Worm (Caenorhabditis elegans) whole organism, late embryonic: Measurements from ENCODE around the gene T19D12.4.

Source experiments
- C08G9.2 ChIP-seq: sonication (generic microtip); optimal IDR thresholded peaks from 2 replicates; lab custom pipeline; 2016; ENCODE audit warnings: mild to moderate bottlenecking, missing genetic modification characterization, moderate library complexity, missing compliant biosample characterization
- C38D4.7 ChIP-seq: fragments of 200-800 bp; sonication (Bioruptor generic); optimal IDR thresholded peaks from 2 replicates; lab custom pipeline; 2018; ENCODE audit warnings: mild to moderate bottlenecking, missing genetic modification characterization, moderate library complexity, missing compliant biosample characterization
- T23F11.4 ChIP-seq: fragments of 200-800 bp; sonication (Bioruptor generic); optimal IDR thresholded peaks from 2 replicates; lab custom pipeline; 2018; ENCODE audit warnings: mild to moderate bottlenecking, missing genetic modification characterization, missing compliant biosample characterization
- Y22D7AL.16 ChIP-seq: sonication (generic microtip); optimal IDR thresholded peaks from 2 replicates; lab custom pipeline; 2016; ENCODE audit warnings: missing genetic modification characterization, missing compliant biosample characterization
- ceh-14 ChIP-seq: sonication (generic microtip); optimal IDR thresholded peaks from 2 replicates; lab custom pipeline; 2016; ENCODE audit warnings: missing genotype, missing genetic modification characterization, missing compliant biosample characterization
- ceh-19 ChIP-seq: fragments of 200-800 bp; sonication (Bioruptor generic); optimal IDR thresholded peaks from 2 replicates; lab custom pipeline; 2018; ENCODE audit warnings: mild to moderate bottlenecking, missing genetic modification characterization, missing compliant biosample characterization
- ceh-2 ChIP-seq: sonication (generic microtip); optimal IDR thresholded peaks from 2 replicates; lab custom pipeline; 2016; ENCODE audit warnings: missing genotype, missing genetic modification characterization, missing compliant biosample characterization
- ceh-22 ChIP-seq: sonication (generic microtip); optimal IDR thresholded peaks from 2 replicates; lab custom pipeline; 2017; ENCODE audit warnings: missing biosample characterization, missing genetic modification characterization
- ceh-24 ChIP-seq: sonication (generic microtip); optimal IDR thresholded peaks from 2 replicates; lab custom pipeline; 2016; ENCODE audit warnings: mild to moderate bottlenecking, missing genetic modification characterization, missing compliant biosample characterization
- ceh-48 ChIP-seq: sonication (generic microtip); optimal IDR thresholded peaks from 2 replicates; lab custom pipeline; 2016; ENCODE audit warnings: missing genetic modification characterization, inconsistent platforms, missing compliant biosample characterization
- ceh-6 ChIP-seq: fragments of 200-800 bp; sonication (Bioruptor generic); optimal IDR thresholded peaks from 2 replicates; lab custom pipeline; 2018; ENCODE audit warnings: mild to moderate bottlenecking, missing genetic modification characterization, missing compliant biosample characterization
- ceh-9 ChIP-seq: sonication (generic microtip); optimal IDR thresholded peaks from 2 replicates; lab custom pipeline; 2016; ENCODE audit warnings: mild to moderate bottlenecking, missing genetic modification characterization, inconsistent platforms, missing compliant biosample characterization
- dmd-4 ChIP-seq: sonication (generic microtip); optimal IDR thresholded peaks from 2 replicates; lab custom pipeline; 2016; ENCODE audit warnings: borderline replicate concordance, missing genetic modification characterization, missing compliant biosample characterization
- dve-1 ChIP-seq: sonication (generic microtip); optimal IDR thresholded peaks from 2 replicates; lab custom pipeline; 2017; ENCODE audit warnings: antibody characterized with exemption, mild to moderate bottlenecking, missing genetic modification characterization, missing compliant biosample characterization
- elt-2 ChIP-seq: sonication (generic microtip); optimal IDR thresholded peaks from 2 replicates; lab custom pipeline; 2016; ENCODE audit warnings: missing genetic modification reagents, missing genetic modification characterization, missing compliant biosample characterization
- ets-4 ChIP-seq: sonication (generic microtip); optimal IDR thresholded peaks from 2 replicates; lab custom pipeline; 2016; ENCODE audit warnings: missing genetic modification characterization, missing compliant biosample characterization
- eyg-1 ChIP-seq: sonication (generic microtip); optimal IDR thresholded peaks from 2 replicates; lab custom pipeline; 2016; ENCODE audit warnings: missing genotype, missing genetic modification characterization, missing compliant biosample characterization
- hlh-13 ChIP-seq: fragments of 200-800 bp; sonication (Bioruptor generic); optimal IDR thresholded peaks from 2 replicates; lab custom pipeline; 2018; ENCODE audit warnings: mild to moderate bottlenecking, missing genetic modification characterization, missing compliant biosample characterization
- hlh-15 ChIP-seq: sonication (generic microtip); optimal IDR thresholded peaks from 2 replicates; lab custom pipeline; 2016; ENCODE audit warnings: missing genetic modification characterization, missing compliant biosample characterization
- hlh-30 ChIP-seq: sonication (generic microtip); optimal IDR thresholded peaks from 2 replicates; lab custom pipeline; 2017; ENCODE audit warnings: antibody characterized with exemption, missing genetic modification characterization, missing compliant biosample characterization; ENCODE audit not compliant: insufficient read depth
- hlh-8 ChIP-seq: sonication (generic microtip); optimal IDR thresholded peaks from 2 replicates; lab custom pipeline; 2016; ENCODE audit warnings: missing genotype, missing genetic modification characterization, missing compliant biosample characterization
- lin-11 ChIP-seq: fragments of 200-800 bp; sonication (Bioruptor generic); optimal IDR thresholded peaks from 2 replicates; lab custom pipeline; 2018; ENCODE audit warnings: mild to moderate bottlenecking, missing genetic modification characterization, missing compliant biosample characterization
- madf-2 ChIP-seq: sonication (generic microtip); optimal IDR thresholded peaks from 2 replicates; lab custom pipeline; 2017; ENCODE audit warnings: missing genetic modification characterization, missing compliant biosample characterization
- mec-3 ChIP-seq: sonication (generic microtip); optimal IDR thresholded peaks from 2 replicates; lab custom pipeline; 2016; ENCODE audit warnings: borderline replicate concordance, missing genetic modification characterization, missing compliant biosample characterization
- nfya-1 ChIP-seq: sonication (generic microtip); optimal IDR thresholded peaks from 2 replicates; lab custom pipeline; 2017; ENCODE audit warnings: missing genetic modification characterization, mild to moderate bottlenecking, missing compliant biosample characterization, antibody characterized with exemption, moderate library complexity
- nhr-232 ChIP-seq: sonication (generic microtip); optimal IDR thresholded peaks from 2 replicates; lab custom pipeline; 2016; ENCODE audit warnings: missing genetic modification characterization, missing compliant biosample characterization
- pag-3 ChIP-seq: sonication (generic microtip); optimal IDR thresholded peaks from 2 replicates; lab custom pipeline; 2016; ENCODE audit warnings: missing compliant biosample characterization, missing genetic modification characterization, borderline replicate concordance
- pax-1 ChIP-seq: fragments of 150-350 bp; optimal IDR thresholded peaks from 2 replicates; lab custom pipeline; 2014; ENCODE audit warnings: missing biosample characterization, missing genetic modification characterization
- pha-2 ChIP-seq: sonication (generic microtip); optimal IDR thresholded peaks from 2 replicates; lab custom pipeline; 2017; ENCODE audit warnings: mild to moderate bottlenecking, missing genetic modification characterization, missing compliant biosample characterization
- sox-4 ChIP-seq: sonication (generic microtip); optimal IDR thresholded peaks from 2 replicates; lab custom pipeline; 2017; ENCODE audit warnings: mild to moderate bottlenecking, missing genetic modification characterization, inconsistent platforms, missing compliant biosample characterization
- syd-9 ChIP-seq: sonication (generic microtip); optimal IDR thresholded peaks from 2 replicates; lab custom pipeline; 2016; ENCODE audit warnings: mild to moderate bottlenecking, missing genetic modification characterization, moderate library complexity, missing compliant biosample characterization
- tbx-2 ChIP-seq: sonication (generic microtip); optimal IDR thresholded peaks from 2 replicates; lab custom pipeline; 2016; ENCODE audit warnings: missing genetic modification characterization, missing compliant biosample characterization
- tbx-7 ChIP-seq: sonication (generic microtip); optimal IDR thresholded peaks from 2 replicates; lab custom pipeline; 2016; ENCODE audit warnings: missing genotype, missing genetic modification characterization, missing compliant biosample characterization
- unc-55 ChIP-seq: sonication (generic microtip); optimal IDR thresholded peaks from 2 replicates; lab custom pipeline; 2017; ENCODE audit warnings: missing biosample characterization, missing genetic modification reagents, missing genetic modification characterization
- zip-5 ChIP-seq: sonication (generic microtip); optimal IDR thresholded peaks from 2 replicates; lab custom pipeline; 2016; ENCODE audit warnings: missing genetic modification characterization, missing compliant biosample characterization

T19D12.4 gene

DNA sequence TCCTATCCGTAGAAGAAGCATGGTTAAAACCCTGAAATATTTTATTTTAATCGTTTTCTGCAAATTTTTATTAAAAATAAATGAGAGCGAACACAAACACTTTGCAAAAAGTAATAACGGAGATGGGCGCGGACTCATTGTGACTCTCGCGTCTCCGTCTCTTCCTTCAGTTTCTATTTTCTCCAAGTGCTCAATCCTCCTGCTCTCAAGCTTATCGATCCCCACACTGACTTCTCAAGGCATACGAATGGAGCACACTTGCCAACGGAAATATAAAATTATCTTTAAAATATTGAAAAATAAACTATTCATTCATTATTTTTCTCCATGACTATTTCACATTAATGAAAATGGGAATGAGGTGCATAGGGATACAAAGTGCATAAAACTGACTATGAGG is 32.9 kb upstream of the T19D12.4 start, which contains the start of gene dnj-8:
Gene dnj-8 (minus strand): TSS at position 31 of the 400 bp plus-strand sequence.
- no peak for TF ChIP-seq pax-1
- no peak for TF ChIP-seq elt-2 (tag; lab: Kevin White, UChicago)
- peak; percentile 41 for TF ChIP-seq nfya-1 (tag; lab: Kevin White, UChicago)
- TF ChIP-seq ceh-48 (tag; lab: Kevin White, UChicago): peak; percentile 65
- no peak for TF ChIP-seq ets-4
- no peak for TF ChIP-seq hlh-15 (tag; lab: Kevin White, UChicago)
- TF ChIP-seq ceh-14 (tag; lab: Kevin White, UChicago): no peak
- TF ChIP-seq syd-9 (tag; lab: Kevin White, UChicago): no peak
- TF ChIP-seq pha-2 (tag; lab: Kevin White, UChicago): no peak
- no peak for TF ChIP-seq pag-3 (tag; lab: Kevin White, UChicago)
- no peak for TF ChIP-seq ceh-9
- TF ChIP-seq ceh-24: no peak
- TF ChIP-seq dve-1 (tag; lab: Kevin White, UChicago): no peak

DNA sequence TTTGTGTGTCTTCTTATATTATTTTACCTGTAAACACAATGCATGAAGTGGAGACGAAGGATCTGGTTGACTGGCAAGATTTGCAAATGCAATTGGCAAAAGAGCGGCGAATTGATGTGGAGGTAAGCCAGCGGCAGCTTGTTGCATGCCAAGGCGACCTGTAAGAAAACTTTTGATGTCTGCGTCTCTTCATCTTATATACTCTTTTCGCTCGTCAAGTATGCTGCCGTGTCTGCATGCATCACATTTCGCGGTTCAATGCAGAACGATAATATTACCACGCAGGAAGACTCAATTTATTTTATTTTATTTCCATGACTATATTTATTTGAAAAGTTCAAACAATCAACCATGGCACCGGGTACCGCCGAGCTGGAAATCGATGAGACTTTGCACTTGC is 29.9 kb upstream of the T19D12.4 start, which contains the start of gene vps-33.2:
Gene vps-33.2 (plus strand): TSS at position 244 of the 400 bp plus-strand sequence.
- TF ChIP-seq ceh-19 (GFP tag; lab: Kevin White, UChicago) (no peak), T23F11.4 (no peak), tbx-2 (tag; lab: Kevin White, UChicago) (no peak), nfya-1 (tag; lab: Kevin White, UChicago) (peak; percentile 34)
- TF ChIP-seq, all 69 proteins: peak for 1

DNA sequence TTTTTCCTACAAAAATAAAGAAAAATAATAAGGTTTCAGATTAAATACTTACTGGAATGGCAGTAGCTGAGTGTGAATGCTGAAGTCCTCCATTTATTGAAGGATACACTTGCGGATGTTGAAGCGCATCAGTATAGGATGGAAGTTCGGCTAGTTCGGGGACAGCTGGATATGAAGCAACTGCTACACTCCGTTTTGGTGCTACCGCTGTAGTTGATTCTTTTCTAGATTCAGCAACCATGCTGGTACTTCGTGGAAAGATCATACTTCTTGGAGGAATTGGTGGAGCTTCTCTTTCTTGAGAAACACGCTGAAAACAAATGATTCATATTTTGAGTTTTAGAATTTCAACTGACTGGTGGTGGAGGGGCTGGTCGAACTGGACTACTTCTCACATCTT is 22.3 kb upstream of the T19D12.4 start:
- TF ChIP-seq C38D4.7 (GFP tag; lab: Kevin White, UChicago) (no peak), hlh-8 (tag; lab: Kevin White, UChicago) (no peak), dmd-4 (tag; lab: Kevin White, UChicago) (no peak), lin-11 (tag; lab: Kevin White, UChicago) (no peak)

DNA sequence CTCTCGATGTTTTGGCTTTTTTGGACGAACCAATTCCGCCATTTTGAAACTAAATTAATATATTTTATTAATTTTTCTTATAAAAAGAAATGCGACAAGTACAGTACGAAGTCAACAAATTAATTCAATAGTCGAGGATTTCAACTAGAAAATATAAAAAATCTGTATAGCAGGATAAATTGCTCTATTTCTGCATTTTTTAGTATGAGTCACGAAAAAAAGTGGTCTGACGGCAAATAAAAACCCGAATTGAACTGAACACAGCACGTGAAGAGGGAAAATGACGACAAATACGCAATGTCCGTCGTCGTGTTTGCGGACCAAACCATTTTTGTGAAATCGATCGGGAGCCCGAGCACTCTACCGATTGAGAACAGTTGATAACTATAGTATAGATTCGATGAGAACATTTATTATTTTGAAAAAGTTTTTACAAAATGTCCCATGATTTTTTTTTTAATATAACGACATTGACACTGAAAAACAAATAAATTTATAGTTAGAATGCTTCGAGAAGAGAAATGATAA is 21.5 kb upstream of the T19D12.4 start, which contains the start of gene epg-5:
Gene epg-5 (minus strand): TSS at position 51 of the 528 bp plus-strand sequence.
- no peak for TF ChIP-seq mec-3
- TF ChIP-seq ceh-48 (tag; lab: Kevin White, UChicago): peak; percentile 38
- no peak for TF ChIP-seq lin-11 (tag; lab: Kevin White, UChicago)
- TF ChIP-seq hlh-30 (tag; lab: Kevin White, UChicago): peak; percentile 37

DNA sequence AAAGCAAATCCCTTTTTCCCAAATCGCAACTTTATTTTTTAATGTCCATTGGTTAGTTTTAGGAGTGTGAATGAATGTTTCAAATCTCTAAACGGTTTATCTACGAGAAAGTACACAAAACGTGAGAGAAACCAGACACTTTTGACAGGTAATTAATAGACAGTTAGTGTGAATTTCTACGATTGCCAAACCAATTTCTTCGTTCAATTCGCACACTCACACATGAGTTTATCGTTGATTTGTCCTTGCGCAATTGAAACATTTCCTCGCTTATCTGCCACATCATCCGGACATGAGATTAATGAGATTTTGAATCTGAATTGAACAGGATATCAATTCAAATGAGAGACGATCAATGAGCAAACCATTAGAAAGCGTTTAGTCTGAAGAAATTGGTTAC is 20.6 kb upstream of the T19D12.4 start:
- no peak for TF ChIP-seq zip-5
- TF ChIP-seq ceh-6 (GFP tag; lab: Kevin White, UChicago): no peak
- TF ChIP-seq ceh-9: no peak
- TF ChIP-seq tbx-7 (tag; lab: Kevin White, UChicago): no peak
- no peak for TF ChIP-seq nhr-232
- TF ChIP-seq ceh-14 (tag; lab: Kevin White, UChicago): no peak
- no peak for TF ChIP-seq hlh-13 (GFP tag; lab: Kevin White, UChicago)
- no peak for TF ChIP-seq ets-4
- TF ChIP-seq madf-2 (tag; lab: Kevin White, UChicago): no peak
- TF ChIP-seq eyg-1: no peak
- no peak for TF ChIP-seq Y22D7AL.16
- TF ChIP-seq ceh-22: no peak
- TF ChIP-seq sox-4: no peak
- TF ChIP-seq lin-11 (tag; lab: Kevin White, UChicago): no peak
- no peak for TF ChIP-seq unc-55 (GFP tag; lab: Kevin White, UChicago)
- TF ChIP-seq dmd-4 (tag; lab: Kevin White, UChicago): no peak
- TF ChIP-seq C08G9.2: no peak
- no peak for TF ChIP-seq ceh-48 (tag; lab: Kevin White, UChicago)
- no peak for TF ChIP-seq syd-9 (tag; lab: Kevin White, UChicago)
- TF ChIP-seq ceh-2 (tag; lab: Kevin White, UChicago): no peak
